Fruit fly (Drosophila melanogaster): Measurements from ENCODE around the gene Targ2.

dm6 chr3L:21219160-21219559 is 16.1 kb upstream of the Targ2 start:
- TF ChIP-seq brk (GFP tag; optimal IDR thresholded peaks at IDR 0.05), result no peak
- TF ChIP-seq jim (GFP tag; optimal IDR thresholded peaks at IDR 0.05), result no peak
- no peak for TF ChIP-seq Hr83 (GFP tag; optimal IDR thresholded peaks at IDR 0.05; ENCODE audit: poor library complexity, severe bottlenecking)
- TF ChIP-seq dmrt93B (GFP tag; optimal IDR thresholded peaks at IDR 0.05), result no peak
- TF ChIP-seq sv (GFP tag; optimal IDR thresholded peaks at IDR 0.05), result no peak
- no peak for TF ChIP-seq h (GFP tag; optimal IDR thresholded peaks at IDR 0.05)
- TF ChIP-seq pan (optimal IDR thresholded peaks at IDR 0.05), result no peak
- no peak for TF ChIP-seq CrebA (GFP tag; optimal IDR thresholded peaks at IDR 0.05; ENCODE audit: borderline replicate concordance)
- TF ChIP-seq fru (GFP tag; optimal IDR thresholded peaks at IDR 0.05), result no peak
- TF ChIP-seq Hr78 (GFP tag; optimal IDR thresholded peaks at IDR 0.05), result no peak
- TF ChIP-seq CG9705 (GFP tag; optimal IDR thresholded peaks at IDR 0.05), result no peak
- TF ChIP-seq Dfd (GFP tag; optimal IDR thresholded peaks at IDR 0.05), result no peak
- TF ChIP-seq lola (GFP tag; optimal IDR thresholded peaks at IDR 0.05), result no peak
- TF ChIP-seq psq (GFP tag; optimal IDR thresholded peaks at IDR 0.05), result no peak

Data from whole organism, wandering third instar larva.